Fruit fly (Drosophila melanogaster) whole organism, adult: ENCODE measurements around the gene lectin-29Ca.

Experiments
- CG11617 ChIP-seq: fragments of 200-800 bp; sonication (Bioruptor generic); optimal IDR thresholded peaks from 2 replicates; lab custom pipeline; 2017; ENCODE audit warnings: mild to moderate bottlenecking, missing biosample characterization, missing genetic modification reagents, missing genetic modification characterization
- CG12768 ChIP-seq: fragments of 200-800 bp; sonication (Bioruptor generic); optimal IDR thresholded peaks from 2 replicates; lab custom pipeline; 2017; ENCODE audit warnings: missing biosample characterization, missing genetic modification characterization, mild to moderate bottlenecking, moderate library complexity, missing genetic modification reagents
- CG1620 ChIP-seq: fragments of 200-800 bp; sonication (Bioruptor generic); optimal IDR thresholded peaks from 2 replicates; lab custom pipeline; 2016; ENCODE audit warnings: missing biosample characterization, missing genetic modification characterization
- CG33017 ChIP-seq: fragments of 200-800 bp; sonication (Bioruptor generic); optimal IDR thresholded peaks from 2 replicates; lab custom pipeline; 2018; ENCODE audit warnings: missing biosample characterization, mild to moderate bottlenecking, missing genetic modification characterization, moderate library complexity
- CG7045 ChIP-seq: fragments of 200-800 bp; sonication (Bioruptor generic); optimal IDR thresholded peaks from 2 replicates; lab custom pipeline; 2017; ENCODE audit warnings: missing biosample characterization, mild to moderate bottlenecking, missing genetic modification characterization
- Clk ChIP-seq: fragments of 200-800 bp; sonication (Bioruptor generic); optimal IDR thresholded peaks from 2 replicates; lab custom pipeline; 2017; ENCODE audit warnings: missing biosample characterization, missing genetic modification characterization
- Hr96 ChIP-seq: fragments of 200-800 bp; sonication (Bioruptor generic); optimal IDR thresholded peaks from 2 replicates; lab custom pipeline; 2016; ENCODE audit warnings: missing biosample characterization, missing genetic modification characterization
- Mnt ChIP-seq: fragments of 200-800 bp; sonication (Bioruptor generic); optimal IDR thresholded peaks from 2 replicates; lab custom pipeline; 2016; ENCODE audit warnings: missing biosample characterization, mild to moderate bottlenecking, missing genetic modification characterization
- bab1 ChIP-seq: fragments of 200-800 bp; sonication (Bioruptor generic); optimal IDR thresholded peaks from 3 replicates; lab custom pipeline; 2019; ENCODE audit warnings: missing biosample characterization, mild to moderate bottlenecking, missing genetic modification characterization, moderate library complexity
- cic ChIP-seq: fragments of 200-800 bp; sonication (Bioruptor generic); optimal IDR thresholded peaks from 2 replicates; lab custom pipeline; 2017; ENCODE audit warnings: missing biosample characterization, mild to moderate bottlenecking, missing genetic modification characterization, moderate library complexity
- cnc ChIP-seq, 2 experiments: fragments of >200 bp; optimal IDR thresholded peaks; 2 replicates each; lab custom pipeline; 2017
- kay ChIP-seq: fragments of 200-800 bp; sonication (Bioruptor generic); peaks from one replicate; lab custom pipeline; 2016; ENCODE audit warnings: missing biosample characterization, missing genetic modification characterization, borderline replicate concordance
- tj ChIP-seq: fragments of 200-800 bp; sonication (Bioruptor generic); optimal IDR thresholded peaks from 3 replicates; lab custom pipeline; 2017; ENCODE audit warnings: missing biosample characterization, mild to moderate bottlenecking, missing genetic modification characterization, moderate library complexity
- toe ChIP-seq: fragments of 200-800 bp; sonication (Bioruptor generic); optimal IDR thresholded peaks from 2 replicates; lab custom pipeline; 2016; ENCODE audit warnings: missing biosample characterization, missing genetic modification characterization

DNA sequence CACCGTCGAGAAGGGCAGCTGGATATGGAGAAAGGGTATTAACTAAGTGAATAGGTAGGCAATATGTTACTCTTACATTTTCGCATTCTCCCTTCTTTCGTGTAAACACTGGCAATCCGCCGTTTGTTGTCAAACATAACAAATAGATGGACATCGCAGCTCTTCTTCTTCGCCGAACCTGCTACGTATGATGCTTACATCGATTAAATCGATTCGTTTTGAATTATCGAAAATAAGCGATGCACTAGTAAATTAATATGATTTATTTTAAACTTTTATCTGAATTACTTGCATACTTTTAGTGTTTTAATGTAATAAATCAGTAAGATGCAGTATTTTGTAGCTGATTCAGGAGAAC, 8.8 kb upstream of the lectin-29Ca start, which contains the start of gene fy:
- no peak for TF ChIP-seq CG7045 (GFP tag; lab: Kevin White, UChicago)
- no peak for TF ChIP-seq Mnt
- TF ChIP-seq CG12768 (GFP tag; lab: Kevin White, UChicago): no peak
- no peak for TF ChIP-seq Hr96 (GFP tag; lab: Kevin White, UChicago)
- TF ChIP-seq Clk: no peak
- no peak for TF ChIP-seq CG33017 (tag; lab: Kevin White, UChicago)
- TF ChIP-seq tj (GFP tag; lab: Kevin White, UChicago): no peak
- TF ChIP-seq cic (GFP tag; lab: Kevin White, UChicago): no peak
- TF ChIP-seq bab1: no peak
- no peak for TF ChIP-seq CG11617 (GFP tag; lab: Kevin White, UChicago)
- TF ChIP-seq kay (GFP tag; lab: Kevin White, UChicago): no peak
- TF ChIP-seq toe: no peak
- TF ChIP-seq cnc (optimal IDR thresholded peaks at IDR 0.05; lab: Kevin White, UChicago): no peak
- TF ChIP-seq CG1620 (GFP tag; lab: Kevin White, UChicago): no peak
